Worm (Caenorhabditis elegans): Measurements from ENCODE around the gene T18D3.6.

The T18D3.6 gene

ce11 chrX:12435246-12435645, 14.4 kb upstream of the T18D3.6 start:
- TF ChIP-seq cebp-1 (GFP tag; IDR thresholded peaks at IDR 0.05), result no peak
- TF ChIP-seq cebp-1 (tag; optimal IDR thresholded peaks at IDR 0.05), result peak; percentile 17
- TF ChIP-seq akir-1 (GFP tag; optimal IDR thresholded peaks at IDR 0.05), result no peak
- TF ChIP-seq nhr-80 (tag; optimal IDR thresholded peaks at IDR 0.05), result peak; percentile 53

ce11 chrX:12436486-12436885, 13.2 kb upstream of the T18D3.6 start:
- TF ChIP-seq ekl-4 (GFP tag; IDR thresholded peaks at IDR 0.05), result no peak
- TF ChIP-seq hrde-1 (tag; optimal IDR thresholded peaks at IDR 0.05; ENCODE audit: borderline replicate concordance), result no peak
- TF ChIP-seq pha-4 (tag; optimal IDR thresholded peaks at IDR 0.05), result peak; percentile 17
- no peak for TF ChIP-seq ztf-6 (GFP tag; IDR thresholded peaks at IDR 0.05)
- no peak for TF ChIP-seq lag-1 (GFP tag; IDR thresholded peaks at IDR 0.05)

ce11 chrX:12438266-12438665, 11.4 kb upstream of the T18D3.6 start:
- no peak for TF ChIP-seq mcd-1 (GFP tag; IDR thresholded peaks at IDR 0.05)
- no peak for TF ChIP-seq lin-40 (tag; optimal IDR thresholded peaks at IDR 0.05)
- TF ChIP-seq egl-18 (GFP tag; IDR thresholded peaks at IDR 0.05), result no peak
- TF ChIP-seq hlh-12 (tag; optimal IDR thresholded peaks at IDR 0.05), result no peak
- no peak for TF ChIP-seq nhr-80 (tag; optimal IDR thresholded peaks at IDR 0.05)
- TF ChIP-seq K12H6.12 (tag; optimal IDR thresholded peaks at IDR 0.05), result no peak
- no peak for TF ChIP-seq ceh-58 (GFP tag; IDR thresholded peaks at IDR 0.05)
- TF ChIP-seq F55B11.4 (tag; optimal IDR thresholded peaks at IDR 0.05; ENCODE audit: borderline replicate concordance, insufficient read depth), result no peak
- TF ChIP-seq nfya-2 (GFP tag; IDR thresholded peaks at IDR 0.05), result no peak
- no peak for TF ChIP-seq nhr-120 (GFP tag; IDR thresholded peaks at IDR 0.05)
- TF ChIP-seq ztf-25 (GFP tag; IDR thresholded peaks at IDR 0.05), result no peak
- TF ChIP-seq sptf-2 (GFP tag; optimal IDR thresholded peaks at IDR 0.05), result no peak
- no peak for TF ChIP-seq atf-7 (tag; optimal IDR thresholded peaks at IDR 0.05)
- no peak for TF ChIP-seq dox-1 (GFP tag; IDR thresholded peaks at IDR 0.05)
- TF ChIP-seq lsy-27 (tag; optimal IDR thresholded peaks at IDR 0.05; ENCODE audit: borderline replicate concordance, insufficient read depth), result no peak
- no peak for TF ChIP-seq D2030.7 (GFP tag; IDR thresholded peaks at IDR 0.05)
- no peak for TF ChIP-seq B0261.1 (tag; optimal IDR thresholded peaks at IDR 0.05)
- TF ChIP-seq snpc-1.3 (tag; optimal IDR thresholded peaks at IDR 0.05; ENCODE audit: insufficient read depth), result no peak
- no peak for TF ChIP-seq pbrm-1 (GFP tag; IDR thresholded peaks at IDR 0.05)

ce11 chrX:12439998-12440722, 9.5 kb upstream of the T18D3.6 start:
- TF ChIP-seq dpl-1 (GFP tag; optimal IDR thresholded peaks at IDR 0.05), result no peak
- TF ChIP-seq ztf-28 (GFP tag; IDR thresholded peaks at IDR 0.05), result no peak
- peak; percentile 85 for TF ChIP-seq zfh-2 (GFP tag; conservative IDR thresholded peaks at IDR 0.05)
- TF ChIP-seq Y53F4B.3 (GFP tag; IDR thresholded peaks at IDR 0.05), result no peak
- no peak for TF ChIP-seq cebp-1 (GFP tag; IDR thresholded peaks at IDR 0.05)
- peak; percentile 9 for TF ChIP-seq cebp-1 (tag; optimal IDR thresholded peaks at IDR 0.05)
- TF ChIP-seq K11D2.4 (GFP tag; IDR thresholded peaks at IDR 0.05), result no peak
- TF ChIP-seq cebp-2 (GFP tag; IDR thresholded peaks at IDR 0.05), result 0 out of 2 replicates have a peak, but pooled peaks have one; percentile 6

All from whole organism, young adult.